Fruit fly (Drosophila melanogaster) ovary, adult (tissue): ENCODE measurements around the gene CG2924.
A peak's percentile ranks its signal among the peaks of the same experiment; 100 is the strongest.

Experiments used
- CG17801 ChIP-seq: fragments of 200-800 bp; optimal IDR thresholded peaks from 2 replicates; lab custom pipeline; 2019; ENCODE audit warnings: missing biosample characterization, mild to moderate bottlenecking, missing genetic modification characterization, moderate library complexity; ENCODE audit not compliant: partially characterized antibody

Gene CG2924

DNA sequence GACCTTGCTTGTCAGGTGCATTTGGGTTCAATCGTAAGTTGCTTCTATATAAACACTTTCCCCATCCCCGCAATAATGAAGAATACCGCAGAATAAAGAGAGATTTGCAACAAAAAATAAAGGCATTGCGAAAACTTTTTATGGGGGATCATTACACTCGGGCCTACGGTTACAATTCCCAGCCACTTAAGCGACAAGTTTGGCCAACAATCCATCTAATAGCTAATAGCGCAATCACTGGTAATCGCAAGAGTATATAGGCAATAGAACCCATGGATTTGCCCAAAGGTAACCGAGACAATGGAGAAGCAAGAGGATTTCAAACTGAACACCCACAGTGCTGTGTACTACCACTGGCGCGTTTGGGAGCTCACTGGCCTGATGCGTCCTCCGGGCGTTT is 24.6 kb downstream of the CG2924 start, which contains the start of gene Or2a:
Gene Or2a (plus strand): TSS at position 301 of the 400 bp plus-strand sequence.
- no peak for TF ChIP-seq CG17801

DNA sequence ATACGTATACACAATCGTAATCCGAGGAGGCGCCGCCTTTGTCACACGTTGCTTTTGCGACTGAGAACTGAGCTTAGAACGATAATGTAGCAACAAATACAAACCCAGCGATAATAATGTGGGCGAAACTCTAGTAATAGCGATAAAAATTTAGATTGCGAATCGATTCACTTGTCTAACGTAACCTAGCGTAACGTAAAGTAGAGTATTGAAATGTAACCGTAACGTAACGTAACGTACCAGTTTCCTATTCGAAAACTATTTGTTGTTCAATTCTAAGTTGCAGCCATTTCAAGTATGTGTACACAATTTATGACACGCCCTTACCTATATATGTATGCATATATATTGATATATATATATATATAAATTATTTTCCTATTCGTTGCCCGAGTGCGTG is 25.8 kb downstream of the CG2924 start:
- TF ChIP-seq CG17801, result no peak

DNA sequence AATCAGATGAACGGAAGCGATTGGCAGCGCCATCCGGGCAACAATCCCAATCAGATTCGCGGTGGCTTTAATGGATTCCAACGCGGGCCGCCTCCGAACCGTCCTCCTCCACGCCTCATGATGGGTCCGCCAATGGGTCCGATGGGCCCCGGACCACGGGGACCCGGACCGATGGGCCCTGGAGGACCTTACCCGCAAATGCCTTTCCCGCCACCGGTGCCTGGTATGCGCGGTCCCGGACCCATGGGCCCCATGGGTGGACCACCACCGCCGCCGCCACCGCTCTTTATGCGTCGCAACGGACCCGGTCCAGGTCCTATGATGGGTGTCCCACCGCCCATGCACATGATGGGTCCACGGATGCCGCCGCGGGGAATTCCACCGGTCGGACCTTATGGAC is 27.7 kb downstream of the CG2924 start:
- no peak for TF ChIP-seq CG17801

DNA sequence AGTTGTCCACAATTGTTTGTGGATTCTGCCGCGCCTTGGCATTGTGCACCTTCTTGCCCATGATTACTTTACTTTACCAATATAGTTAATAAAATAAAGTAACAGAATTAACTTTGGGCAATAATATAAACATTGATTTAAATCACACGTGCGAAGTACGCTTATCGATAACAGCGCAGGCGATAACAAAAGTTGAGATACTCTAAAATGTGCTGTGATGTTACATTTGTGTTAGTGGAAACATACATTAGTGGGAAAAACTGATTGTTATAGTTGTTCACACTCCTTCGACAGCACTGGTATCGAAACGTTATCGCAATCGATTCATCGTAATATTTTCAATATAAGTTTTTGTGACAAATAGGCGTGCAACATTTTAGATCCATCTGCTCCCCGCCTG is 28.7 kb downstream of the CG2924 start, which contains the start of gene kz:
Gene kz (minus strand): TSS at position 194 of the 400 bp plus-strand sequence.
- no peak for TF ChIP-seq CG17801

DNA sequence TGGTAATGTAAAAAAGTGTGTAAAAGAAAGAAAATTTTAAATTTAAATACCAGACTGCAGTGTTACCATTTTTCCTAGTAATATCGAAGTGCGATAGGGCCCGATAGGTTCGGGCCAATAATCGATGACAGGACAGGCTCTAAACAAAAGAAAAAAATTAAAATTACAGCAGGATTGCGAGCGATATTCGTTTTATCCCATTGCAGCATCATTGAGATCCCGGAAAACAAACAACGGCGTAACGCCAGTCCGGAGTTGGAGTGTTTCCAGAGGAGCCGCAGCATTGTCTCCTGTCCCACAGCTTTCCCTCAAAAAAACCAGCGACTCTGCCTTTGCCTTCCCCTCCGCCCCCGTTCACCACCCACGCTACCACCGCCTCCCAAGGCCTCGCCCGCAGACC is 45.4 kb downstream of the CG2924 start, which contains the start of gene pcx:
Gene pcx (plus strand): TSS at position 159 of the 400 bp plus-strand sequence.
- no peak for TF ChIP-seq CG17801

DNA sequence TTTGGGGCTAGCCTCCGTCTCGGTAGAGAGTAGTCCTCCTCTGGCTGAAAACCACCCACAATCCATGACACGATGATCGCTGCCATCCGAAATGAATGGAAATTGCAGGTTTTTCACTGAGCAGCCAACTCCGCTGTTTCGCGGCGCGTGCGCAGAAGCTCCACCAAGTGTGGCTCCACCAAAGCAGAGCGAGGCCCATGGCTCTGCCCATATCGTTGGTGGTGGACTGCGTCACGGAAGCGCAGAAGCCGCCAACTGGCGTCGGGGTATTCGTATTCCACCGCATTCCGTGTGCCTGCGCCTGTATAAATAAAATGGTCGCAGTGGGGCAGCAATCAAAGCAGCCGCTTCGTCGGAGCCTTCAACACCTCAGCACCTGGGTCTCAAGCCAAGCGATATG is 47.1 kb downstream of the CG2924 start, which contains the start of gene CG14052:
Gene CG14052 (plus strand): TSS at position 301 of the 400 bp plus-strand sequence.
- no peak for TF ChIP-seq CG17801

DNA sequence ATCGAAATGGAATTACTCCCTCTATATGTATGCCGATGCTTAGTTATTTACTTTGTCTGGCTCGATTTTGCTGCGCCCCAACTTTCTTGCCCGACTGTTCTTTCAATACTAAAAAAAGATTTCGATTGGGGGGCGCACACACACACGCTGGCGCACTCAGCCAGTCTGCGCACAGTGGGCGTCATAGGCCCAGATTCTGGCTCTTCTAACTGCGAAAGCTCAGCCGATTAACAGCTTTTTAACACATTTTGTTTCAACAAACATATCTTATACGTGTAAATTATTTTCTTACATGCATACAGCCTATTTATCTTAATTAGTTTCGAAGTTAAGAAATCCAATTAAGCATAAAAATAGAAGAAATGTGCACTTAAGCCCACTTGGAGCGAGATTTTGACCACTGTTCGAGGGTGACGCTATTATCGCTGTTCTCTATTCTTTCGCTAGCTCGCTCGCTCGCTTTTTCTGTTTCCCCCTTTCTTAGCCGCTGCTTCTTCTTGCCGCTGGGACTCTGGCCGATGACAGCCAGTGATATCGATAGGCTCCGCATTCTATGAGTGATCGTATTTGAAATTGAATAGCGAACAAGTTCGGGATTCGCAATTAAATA is 48.3 kb downstream of the CG2924 start, which contains the start of gene Vinc:
Gene Vinc (minus strand): TSS at position 387 of the 610 bp plus-strand sequence.
- peak; percentile 97 for TF ChIP-seq CG17801

DNA sequence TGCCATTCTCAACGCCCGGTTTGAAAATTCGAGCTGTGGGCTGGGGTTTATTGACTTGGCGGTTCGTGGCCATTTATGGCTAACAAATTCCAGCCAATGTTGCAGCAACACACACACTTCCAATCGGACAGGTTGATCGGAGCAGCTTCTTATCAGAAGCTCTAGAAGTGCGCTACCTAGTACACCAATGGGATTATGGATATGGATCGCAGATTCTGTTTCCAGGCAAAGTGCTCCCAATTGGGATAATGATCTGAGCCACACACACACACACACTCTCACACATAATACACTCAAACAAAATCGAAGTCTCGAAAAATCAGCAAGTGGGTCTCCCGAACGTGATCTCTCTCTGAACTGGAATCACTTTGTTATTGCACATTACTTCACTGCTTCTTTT is 49.0 kb downstream of the CG2924 start:
- TF ChIP-seq CG17801, result no peak

DNA sequence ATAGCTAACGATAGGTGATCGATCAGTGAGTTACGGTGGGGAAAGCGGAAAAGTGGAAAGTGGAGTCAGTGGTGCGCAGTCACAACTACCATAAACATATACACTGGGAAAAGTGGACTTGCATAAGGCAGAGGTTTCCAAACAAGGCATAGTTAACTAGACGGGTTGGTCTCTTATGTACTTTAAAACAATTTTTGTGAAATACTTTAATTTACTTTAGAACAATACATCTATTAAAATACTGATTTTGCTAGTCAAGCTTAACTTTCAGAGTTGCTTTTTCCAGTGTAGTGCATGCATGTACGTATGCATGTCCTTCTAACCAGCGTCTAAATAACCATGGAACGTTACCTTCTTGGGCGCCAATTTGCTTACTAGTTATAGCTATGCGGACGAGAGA is 50.7 kb downstream of the CG2924 start:
- no peak for TF ChIP-seq CG17801

DNA sequence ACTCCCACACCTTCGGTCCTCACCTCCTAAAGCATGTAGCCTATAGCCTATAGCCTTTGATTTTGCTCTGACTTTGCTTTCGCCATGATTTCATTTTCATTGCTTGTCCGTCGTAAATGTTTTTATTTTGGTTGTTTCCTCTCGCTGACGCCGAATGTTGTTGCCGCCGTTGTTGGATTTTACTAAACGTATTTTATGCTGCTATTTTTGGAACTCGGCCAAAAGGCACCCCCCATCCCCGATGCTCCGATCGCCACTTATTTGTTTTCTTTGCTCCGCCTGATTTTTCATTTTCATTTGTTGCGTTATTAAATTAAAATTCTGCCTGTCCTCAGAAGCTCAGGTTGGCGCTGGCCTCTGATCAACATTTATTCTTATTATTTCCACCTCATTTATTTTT is 51.3 kb downstream of the CG2924 start:
- no peak for TF ChIP-seq CG17801

DNA sequence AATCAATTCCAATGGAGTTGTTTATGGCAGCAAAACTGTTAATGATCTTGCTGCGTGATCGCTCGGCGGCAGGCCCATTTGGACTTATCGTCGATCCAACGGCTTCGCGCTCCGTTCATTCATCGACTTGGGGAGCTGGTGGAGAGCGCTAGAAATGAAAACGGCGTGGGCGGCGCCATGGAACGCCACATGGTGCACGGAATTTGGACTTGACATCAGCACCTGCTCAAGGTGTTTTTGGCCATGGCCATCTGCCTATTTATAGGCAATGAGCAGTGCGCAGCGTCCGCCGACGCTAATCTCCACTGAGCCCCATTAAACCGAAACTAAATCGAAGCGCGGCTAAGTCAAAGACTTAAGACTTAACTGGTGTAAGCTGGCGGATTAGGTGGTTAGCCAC is 52.1 kb downstream of the CG2924 start:
- no peak for TF ChIP-seq CG17801
